Worm (Caenorhabditis elegans): ENCODE measurements around the gene ZK507.1.

ce11 chrIII:9118314-9118850, 17.3 kb upstream of the ZK507.1 start, which contains the start of gene grl-11:
- TF ChIP-seq ama-1 (optimal IDR thresholded peaks at IDR 0.05) (no peak), scrt-1 (GFP tag; IDR thresholded peaks at IDR 0.05) (no peak), ceh-13 (GFP tag; optimal IDR thresholded peaks at IDR 0.05) (no peak), hmg-4 (GFP tag; optimal IDR thresholded peaks at IDR 0.05) (no peak)

Data from whole organism, early embryonic.